Fruit fly (Drosophila melanogaster): ENCODE measurements around the gene CG33985.
A peak's percentile ranks its signal among the peaks of the same experiment; 100 is the strongest.

The CG33985 gene

DNA sequence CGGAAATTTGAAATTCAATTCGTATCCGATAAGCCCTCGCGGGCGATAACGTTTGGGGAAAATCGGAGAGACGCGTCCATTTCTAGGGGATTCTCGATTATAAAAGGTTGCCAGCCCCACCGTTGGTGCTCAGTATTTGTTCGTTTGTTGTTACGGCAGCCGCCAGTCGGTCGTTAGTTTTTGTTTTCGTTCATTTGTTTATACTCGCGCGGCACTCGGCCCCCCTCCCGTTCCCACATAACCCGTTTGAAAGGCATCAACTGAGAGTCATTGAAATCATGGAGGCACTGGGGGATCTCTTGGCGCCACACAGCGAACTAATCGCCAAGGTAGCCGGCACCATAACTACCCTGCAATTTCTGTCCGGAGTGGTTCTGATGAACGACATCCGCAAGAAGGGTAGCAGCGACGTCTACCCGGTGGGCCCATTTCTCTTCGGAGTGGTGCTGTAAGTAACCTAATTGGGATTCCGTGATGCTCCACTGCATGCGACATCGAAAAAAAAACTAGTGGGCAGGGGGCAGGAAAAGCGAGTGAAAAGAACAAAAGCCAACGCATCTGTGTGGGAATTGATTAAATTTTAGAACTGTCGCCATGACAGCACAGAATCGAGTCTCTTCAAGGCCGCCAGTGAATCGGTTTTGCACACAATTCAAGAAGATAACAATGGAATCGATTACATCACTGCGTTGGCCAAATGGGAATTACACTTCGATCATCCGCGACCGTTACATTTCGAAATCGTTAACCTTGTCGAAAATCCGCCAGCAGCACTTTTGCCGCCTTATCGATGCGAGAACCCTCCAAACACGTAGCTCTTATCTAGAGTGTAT, 25.6 kb downstream of the CG33985 start, which contains the start of gene CG7272 (continued):
- TF ChIP-seq Scr (GFP tag; IDR thresholded peaks at IDR 0.05; ENCODE audit: partially characterized antibody) (peak; percentile 20; the same call in 1 of the 2 replicates), CG8478 (optimal IDR thresholded peaks at IDR 0.05) (no peak), CG17802 (tag; optimal IDR thresholded peaks at IDR 0.05) (no peak), CG3065 (GFP tag; optimal IDR thresholded peaks at IDR 0.05) (no peak), tap (tag; optimal IDR thresholded peaks at IDR 0.05) (no peak), CG10654 (GFP tag; optimal IDR thresholded peaks at IDR 0.05) (no peak), CG1832 (GFP tag; optimal IDR thresholded peaks at IDR 0.05) (no peak), her (GFP tag; optimal IDR thresholded peaks at IDR 0.05) (no peak), Meics (GFP tag; optimal IDR thresholded peaks at IDR 0.05) (peak; percentile 26), CG7928 (GFP tag; optimal IDR thresholded peaks at IDR 0.05) (no peak), kay (GFP tag; optimal IDR thresholded peaks at IDR 0.05) (no peak), sqz (GFP tag; optimal IDR thresholded peaks at IDR 0.05) (peak; percentile 44), Jarid2 (GFP tag; optimal IDR thresholded peaks at IDR 0.05) (peak; percentile 70), CG17361 (GFP tag; IDR thresholded peaks at IDR 0.05) (no peak), chinmo (GFP tag; IDR thresholded peaks at IDR 0.05; ENCODE audit: partially characterized antibody) (peak; percentile 28; the same call in 1 of the 4 replicates), CG1603 (tag; optimal IDR thresholded peaks at IDR 0.05) (peak; percentile 39), CG12071 (GFP tag; optimal IDR thresholded peaks at IDR 0.05) (peak; percentile 5), Dad (GFP tag; optimal IDR thresholded peaks at IDR 0.05) (no peak), CG5180 (GFP tag; optimal IDR thresholded peaks at IDR 0.05) (no peak), slou (GFP tag; optimal IDR thresholded peaks at IDR 0.05) (no peak), CG12659 (GFP tag; optimal IDR thresholded peaks at IDR 0.05) (peak; percentile 38), CG17186 (GFP tag; optimal IDR thresholded peaks at IDR 0.05) (no peak), eyg (GFP tag; optimal IDR thresholded peaks at IDR 0.05) (peak; percentile 18), sens-2 (GFP tag; IDR thresholded peaks at IDR 0.05) (no peak), hb (GFP tag; IDR thresholded peaks at IDR 0.05; ENCODE audit: partially characterized antibody) (no peak), CG7987 (GFP tag; optimal IDR thresholded peaks at IDR 0.05) (peak; percentile 26), p53 (GFP tag; optimal IDR thresholded peaks at IDR 0.05) (no peak), grn (GFP tag; optimal IDR thresholded peaks at IDR 0.05) (peak; percentile 14), CG3281 (GFP tag; optimal IDR thresholded peaks at IDR 0.05) (peak; percentile 3), Trl (optimal IDR thresholded peaks at IDR 0.05) (no peak), Trl (GFP tag; optimal IDR thresholded peaks at IDR 0.05) (peak; percentile 30), CG10147 (GFP tag; optimal IDR thresholded peaks at IDR 0.05) (no peak), NfI (GFP tag; optimal IDR thresholded peaks at IDR 0.05) (no peak), CG14667 (GFP tag; IDR thresholded peaks at IDR 0.05) (no peak), Pdp1 (GFP tag; optimal IDR thresholded peaks at IDR 0.05) (peak in 1 of 2 experiments; percentile 78), CG15514 (GFP tag; optimal IDR thresholded peaks at IDR 0.05) (peak; percentile 78), Nf-YC (tag; optimal IDR thresholded peaks at IDR 0.05) (peak; percentile 45), en (GFP tag; optimal IDR thresholded peaks at IDR 0.05) (no peak), ci (GFP tag; IDR thresholded peaks at IDR 0.05) (peak; percentile 30; the same call in 1 of the 3 replicates), dysf (GFP tag; IDR thresholded peaks at IDR 0.05) (0 out of 3 replicates have a peak, but pooled peaks have one; percentile 32), ERR (GFP tag; optimal IDR thresholded peaks at IDR 0.05) (peak; percentile 31), CG14014 (GFP tag; IDR thresholded peaks at IDR 0.05) (no peak; the same call in 1 of the 2 replicates), CG14710 (tag; optimal IDR thresholded peaks at IDR 0.05) (peak; percentile 29), z (GFP tag; IDR thresholded peaks at IDR 0.05) (no peak), ATbp (GFP tag; optimal IDR thresholded peaks at IDR 0.05) (peak; percentile 19), BtbVII (GFP tag; optimal IDR thresholded peaks at IDR 0.05) (no peak), Ada2b (GFP tag; IDR thresholded peaks at IDR 0.05) (no peak), YL-1 (GFP tag; optimal IDR thresholded peaks at IDR 0.05) (no peak), CG4328 (GFP tag; optimal IDR thresholded peaks at IDR 0.05) (peak; percentile 27)

Measured in whole organism, embryonic.